Fruit fly (Drosophila melanogaster) whole organism, embryonic: ENCODE data around the gene Ugt37A2.

ENCODE experiments used
- CG11504 ChIP-seq: fragments of 200-800 bp; sonication (Bioruptor generic); optimal IDR thresholded peaks from 3 replicates; lab custom pipeline; 2019; ENCODE audit warnings: missing biosample characterization, mild to moderate bottlenecking, missing genetic modification characterization, moderate library complexity
- CG11723 ChIP-seq: fragments of 200-800 bp; sonication (Bioruptor generic); optimal IDR thresholded peaks from 2 replicates; lab custom pipeline; 2017; ENCODE audit warnings: missing biosample characterization, mild to moderate bottlenecking, missing genetic modification characterization
- CG12071 ChIP-seq: fragments of 200-800 bp; sonication (Bioruptor generic); optimal IDR thresholded peaks from 3 replicates; lab custom pipeline; 2018; ENCODE audit warnings: missing biosample characterization, mild to moderate bottlenecking, missing genetic modification characterization
- CG12659 ChIP-seq: fragments of 200-800 bp; sonication (Bioruptor generic); optimal IDR thresholded peaks from 3 replicates; lab custom pipeline; 2017; ENCODE audit warnings: mild to moderate bottlenecking, missing biosample characterization, missing genetic modification reagents, missing genetic modification characterization
- CG13775 ChIP-seq: fragments of 200-800 bp; sonication (Bioruptor generic); optimal IDR thresholded peaks from 3 replicates; lab custom pipeline; 2017; ENCODE audit warnings: missing biosample characterization, mild to moderate bottlenecking, missing genetic modification characterization
- CG1602 ChIP-seq: fragments of 200-800 bp; sonication (Bioruptor generic); optimal IDR thresholded peaks from 3 replicates; lab custom pipeline; 2016; ENCODE audit warnings: missing biosample characterization, missing genetic modification characterization
- CG17802 ChIP-seq: fragments of 200-800 bp; sonication (Bioruptor generic); optimal IDR thresholded peaks from 2 replicates; lab custom pipeline; 2018; ENCODE audit warnings: missing biosample characterization, mild to moderate bottlenecking, missing genetic modification characterization, moderate library complexity
- CG18476 ChIP-seq: fragments of 200-800 bp; sonication (Bioruptor generic); optimal IDR thresholded peaks from 2 replicates; lab custom pipeline; 2016; ENCODE audit warnings: missing biosample characterization, mild to moderate bottlenecking, missing genetic modification characterization
- CG3163 ChIP-seq: fragments of 200-800 bp; sonication (Bioruptor generic); optimal IDR thresholded peaks from 3 replicates; lab custom pipeline; 2016; ENCODE audit warnings: missing biosample characterization, missing genetic modification characterization
- Gsc ChIP-seq: fragments of 200-800 bp; sonication (Bioruptor generic); IDR thresholded peaks from 2 replicates; pipeline ENCODE4 v1.3.6; 2022; ENCODE audit warnings: missing biosample characterization, missing genetic modification characterization
- Hr78 ChIP-seq, 2 experiments: fragments of 200-800 bp in 1 of 2; fragments of >200 bp in 1 of 2; sonication (Bioruptor generic) in 1 of 2; optimal IDR thresholded peaks; 2 replicates each; lab custom pipeline; 2017 to 2019; ENCODE audit warnings: missing biosample characterization in 2 of 2, missing genetic modification characterization in 2 of 2, mild to moderate bottlenecking in 1 of 2, moderate library complexity in 1 of 2
- Meics ChIP-seq: fragments of 200-800 bp; sonication (Bioruptor generic); optimal IDR thresholded peaks from 2 replicates; lab custom pipeline; 2017; ENCODE audit warnings: missing biosample characterization, mild to moderate bottlenecking, missing genetic modification characterization
- NfI ChIP-seq: fragments of 200-800 bp; sonication (Bioruptor generic); optimal IDR thresholded peaks from 3 replicates; lab custom pipeline; 2018; ENCODE audit warnings: missing biosample characterization, mild to moderate bottlenecking, missing genetic modification characterization, moderate library complexity
- Sin3A ChIP-seq: fragments of >200 bp; optimal IDR thresholded peaks from 2 replicates; lab custom pipeline; 2018
- Trl ChIP-seq, 3 experiments: fragments of >200 bp in 2 of 3; fragments of 200-800 bp in 1 of 3; sonication (Bioruptor generic) in 1 of 3; optimal IDR thresholded peaks; 2 replicates in 1 of 3; 3 replicates in 2 of 3; lab custom pipeline; 2016 to 2017; ENCODE audit warnings: missing biosample characterization in 1 of 3, missing genetic modification characterization in 1 of 3
- Vsx1 ChIP-seq: fragments of 200-800 bp; sonication (Bioruptor generic); optimal IDR thresholded peaks from 2 replicates; lab custom pipeline; 2017; ENCODE audit warnings: missing biosample characterization, mild to moderate bottlenecking, missing genetic modification characterization, missing genetic modification reagents
- Xbp1 ChIP-seq: fragments of 200-800 bp; sonication (Bioruptor generic); optimal IDR thresholded peaks from 3 replicates; lab custom pipeline; 2016; ENCODE audit warnings: missing biosample characterization, mild to moderate bottlenecking, missing genetic modification characterization
- cato ChIP-seq: fragments of 200-800 bp; sonication (Bioruptor generic); optimal IDR thresholded peaks from 2 replicates; lab custom pipeline; 2016; ENCODE audit warnings: missing biosample characterization, missing genetic modification characterization, borderline replicate concordance
- chn ChIP-seq: fragments of 200-800 bp; sonication (Bioruptor generic); optimal IDR thresholded peaks from 2 replicates; lab custom pipeline; 2016; ENCODE audit warnings: missing biosample characterization, missing genetic modification characterization
- da ChIP-seq: fragments of 200-800 bp; sonication (Bioruptor generic); optimal IDR thresholded peaks from 2 replicates; lab custom pipeline; 2016; ENCODE audit warnings: missing biosample characterization, missing genetic modification characterization
- dan ChIP-seq: fragments of 200-800 bp; sonication (Bioruptor generic); IDR thresholded peaks from 2 replicates; pipeline ENCODE4 v1.3.6; 2022; ENCODE audit warnings: missing biosample characterization, missing genetic modification characterization
- emc ChIP-seq: fragments of 200-800 bp; sonication (Bioruptor generic); optimal IDR thresholded peaks from 2 replicates; lab custom pipeline; 2016; ENCODE audit warnings: missing biosample characterization, missing genetic modification characterization
- en ChIP-seq: fragments of 200-800 bp; sonication (Bioruptor generic); optimal IDR thresholded peaks from 2 replicates; lab custom pipeline; 2016; ENCODE audit warnings: missing biosample characterization, missing genetic modification characterization
- fd96Cb ChIP-seq: fragments of 200-800 bp; sonication (Bioruptor generic); optimal IDR thresholded peaks from 2 replicates; lab custom pipeline; 2018; ENCODE audit warnings: missing biosample characterization, mild to moderate bottlenecking, missing genetic modification characterization, moderate library complexity
- gro ChIP-seq: fragments of 200-800 bp; sonication (Bioruptor generic); optimal IDR thresholded peaks from 2 replicates; lab custom pipeline; 2016; ENCODE audit warnings: missing biosample characterization, missing genetic modification characterization
- gsb ChIP-seq: fragments of 200-800 bp; sonication (Bioruptor generic); IDR thresholded peaks from 2 replicates; pipeline ENCODE4 v1.3.6; 2022; ENCODE audit warnings: missing biosample characterization, missing genetic modification characterization
- ind ChIP-seq: fragments of 200-800 bp; sonication (Bioruptor generic); optimal IDR thresholded peaks from 3 replicates; lab custom pipeline; 2016; ENCODE audit warnings: missing biosample characterization, missing genetic modification characterization
- lmd ChIP-seq: fragments of 200-800 bp; sonication (Bioruptor generic); IDR thresholded peaks from 2 replicates; pipeline ENCODE4 v1.3.6; 2022; ENCODE audit warnings: missing biosample characterization, missing genetic modification characterization
- mirr ChIP-seq: fragments of 200-800 bp; sonication (Bioruptor generic); optimal IDR thresholded peaks from 3 replicates; lab custom pipeline; 2018; ENCODE audit warnings: missing biosample characterization, mild to moderate bottlenecking, missing genetic modification characterization
- odd ChIP-seq: fragments of 200-800 bp; sonication (Bioruptor generic); optimal IDR thresholded peaks from 2 replicates; lab custom pipeline; 2017; ENCODE audit warnings: missing biosample characterization, mild to moderate bottlenecking, missing genetic modification characterization
- p53 ChIP-seq: fragments of 200-800 bp; sonication (Bioruptor generic); optimal IDR thresholded peaks from 2 replicates; lab custom pipeline; 2016; ENCODE audit warnings: missing biosample characterization, missing genetic modification characterization
- phol ChIP-seq: fragments of 200-800 bp; sonication (Bioruptor generic); optimal IDR thresholded peaks from 3 replicates; lab custom pipeline; 2018; ENCODE audit warnings: missing biosample characterization, mild to moderate bottlenecking, missing genetic modification characterization, moderate library complexity
- prd ChIP-seq, 3 experiments: fragments of >200 bp in 2 of 3; fragments of 200-800 bp in 1 of 3; sonication (Bioruptor generic) in 1 of 3; optimal IDR thresholded peaks in 2 of 3; IDR thresholded peaks in 1 of 3; 2 replicates in 2 of 3; 3 replicates in 1 of 3; pipeline versions ENCODE4 v1.3.6 to Lab custom; 2017 to 2022; ENCODE audit warnings: missing biosample characterization in 1 of 3, missing genetic modification characterization in 1 of 3
- sens ChIP-seq: fragments of 200-800 bp; sonication (Bioruptor generic); peaks from one replicate; lab custom pipeline; 2016; ENCODE audit warnings: missing biosample characterization, missing genetic modification characterization
- slp2 ChIP-seq: fragments of 200-800 bp; sonication (Bioruptor generic); optimal IDR thresholded peaks from 2 replicates; lab custom pipeline; 2016; ENCODE audit warnings: missing biosample characterization, missing genetic modification characterization
- so ChIP-seq: fragments of 200-800 bp; sonication (Bioruptor generic); IDR thresholded peaks from 3 replicates; pipeline ENCODE4 v1.3.6; 2022; ENCODE audit warnings: missing biosample characterization, missing genetic modification characterization
- sug ChIP-seq: fragments of 200-800 bp; optimal IDR thresholded peaks from 2 replicates; lab custom pipeline; 2019; ENCODE audit warnings: missing biosample characterization, mild to moderate bottlenecking, missing genetic modification characterization, moderate library complexity
- ttk ChIP-seq: fragments of 200-800 bp; sonication (Bioruptor generic); IDR thresholded peaks from 2 replicates; pipeline ENCODE4 v2.1.2; 2022; ENCODE audit warnings: missing biosample characterization, missing genetic modification characterization

Ugt37A2 gene

DNA sequence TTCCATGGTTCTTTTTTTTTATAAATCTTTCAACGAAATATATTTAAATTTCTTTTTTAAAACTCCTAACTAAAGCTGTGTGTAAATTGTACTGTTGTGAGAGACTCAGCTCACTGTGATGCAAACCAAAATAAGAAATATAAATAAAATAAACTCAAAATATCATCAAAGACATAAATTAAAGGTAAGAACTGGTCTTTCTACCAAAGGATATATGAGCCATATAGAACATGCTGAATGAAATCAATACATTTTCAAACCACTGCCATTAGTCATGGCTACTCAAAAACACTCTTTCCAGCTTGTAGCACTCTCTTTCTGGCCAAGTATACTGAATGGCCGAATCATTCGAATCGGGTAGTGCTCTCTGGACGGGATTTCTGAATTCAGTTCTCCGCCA lies 44.7 kb upstream of the Ugt37A2 start, which contains the start of the genes CG14391 and NijC:
Gene CG14391 (minus strand): TSS at position 101 of the 400 bp plus-strand sequence.
Gene NijC (plus strand): TSS at position 388 of the 400 bp plus-strand sequence.
- TF ChIP-seq Xbp1 (GFP tag; lab: Kevin White, UChicago) (no peak), da (GFP tag; lab: Kevin White, UChicago) (no peak), p53 (no peak), Hr78 (GFP tag; optimal IDR thresholded peaks at IDR 0.05; lab: Kevin White, UChicago) (no peak), dan (GFP tag; lab: Robert Waterston, UW) (no peak), fd96Cb (tag; lab: Kevin White, UChicago) (no peak), sug (tag; lab: Kevin White, UChicago) (no peak), NfI (GFP tag; lab: Kevin White, UChicago) (no peak), emc (GFP tag; lab: Kevin White, UChicago) (no peak), odd (GFP tag; lab: Kevin White, UChicago) (no peak), CG3163 (GFP tag; lab: Kevin White, UChicago) (no peak), sens (GFP tag; lab: Kevin White, UChicago) (no peak), CG12659 (GFP tag; lab: Kevin White, UChicago) (no peak), Trl (optimal IDR thresholded peaks at IDR 0.05; lab: Kevin White, UChicago) (no peak), Trl (GFP tag; optimal IDR thresholded peaks at IDR 0.05; lab: Kevin White, UChicago) (no peak), CG1602 (GFP tag; lab: Kevin White, UChicago) (no peak), CG11723 (no peak), chn (no peak), CG18476 (GFP tag; lab: Kevin White, UChicago) (no peak), gro (GFP tag; lab: Kevin White, UChicago) (no peak), mirr (no peak)

DNA sequence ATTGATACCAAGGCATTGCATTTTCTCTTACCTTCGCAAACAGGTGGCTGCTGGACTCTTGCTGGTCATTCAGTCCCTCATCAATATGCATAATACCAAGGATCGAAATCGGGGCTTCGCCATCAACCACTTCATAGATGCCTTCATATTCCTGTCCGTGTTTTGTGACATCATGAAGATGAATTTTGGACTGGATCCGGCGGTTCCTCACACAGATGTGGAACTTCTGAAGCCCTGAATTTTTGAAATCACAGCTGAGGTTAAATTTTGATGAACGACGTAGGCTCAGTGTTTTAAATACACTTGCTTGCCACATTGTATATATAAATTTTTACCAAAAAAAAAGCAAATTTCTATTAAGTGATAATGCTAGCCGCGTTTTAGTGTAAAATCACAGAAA lies 42.4 kb upstream of the Ugt37A2 start, which contains the start of gene Past1:
Gene Past1 (plus strand): TSS at position 301 of the 400 bp plus-strand sequence.
- no peak for TF ChIP-seq Sin3A (lab: Kevin White, UChicago)
- TF ChIP-seq lmd (GFP tag; lab: Robert Waterston, UW), result no peak
- no peak for TF ChIP-seq phol (tag; lab: Kevin White, UChicago)
- TF ChIP-seq CG12071 (GFP tag; lab: Kevin White, UChicago), result no peak
- TF ChIP-seq Trl (optimal IDR thresholded peaks at IDR 0.05; lab: Kevin White, UChicago), result no peak
- no peak for TF ChIP-seq Trl (GFP tag; optimal IDR thresholded peaks at IDR 0.05; lab: Kevin White, UChicago)
- no peak for TF ChIP-seq prd (optimal IDR thresholded peaks at IDR 0.05; lab: Kevin White, UChicago)
- no peak for TF ChIP-seq prd (GFP tag; IDR thresholded peaks at IDR 0.05; lab: Robert Waterston, UW)
- TF ChIP-seq Gsc, result no peak
- no peak for TF ChIP-seq mirr
- no peak for TF ChIP-seq CG13775 (GFP tag; lab: Kevin White, UChicago)
- TF ChIP-seq slp2 (GFP tag; lab: Kevin White, UChicago), result no peak
- no peak for TF ChIP-seq ind
- TF ChIP-seq gsb (GFP tag; lab: Robert Waterston, UW), result no peak
- TF ChIP-seq ttk, result no peak
- TF ChIP-seq CG17802 (tag; lab: Kevin White, UChicago), result no peak
- TF ChIP-seq Vsx1 (GFP tag; lab: Kevin White, UChicago), result no peak
- TF ChIP-seq cato (GFP tag; lab: Kevin White, UChicago), result no peak
- no peak for TF ChIP-seq en
- TF ChIP-seq CG11504 (tag; lab: Kevin White, UChicago), result no peak
- TF ChIP-seq so (GFP tag; lab: Robert Waterston, UW), result no peak
- no peak for TF ChIP-seq Meics (GFP tag; lab: Kevin White, UChicago)
